Worm (Caenorhabditis elegans) whole organism, L4/young adult: Measurements from ENCODE around the gene emc-1.

Experiments used
- W03F9.2 ChIP-seq: fragments of 150-350 bp; optimal IDR thresholded peaks from 2 replicates; lab custom pipeline; 2014; ENCODE audit warnings: missing biosample characterization, missing genetic modification characterization
- him-1 ChIP-seq: sonication (generic microtip); optimal IDR thresholded peaks from 2 replicates; lab custom pipeline; 2016; ENCODE audit warnings: missing genotype, missing genetic modification reagents, missing genetic modification characterization, missing compliant biosample characterization

ce11 chrII:1537321-1537720 is 37.2 kb upstream of the emc-1 start, which contains the start of gene fbxb-42:
- TF ChIP-seq W03F9.2 (tag; lab: Kevin White, UChicago), result no peak
- no peak for TF ChIP-seq him-1 (tag; lab: Kevin White, UChicago)
